Fruit fly (Drosophila melanogaster) whole organism, embryonic: ENCODE results near the gene CG10738.
A peak's percentile ranks its signal among the peaks of the same experiment; 100 is the strongest.

Experiments used
- ATbp ChIP-seq: fragments of 200-800 bp; sonication (Bioruptor generic); optimal IDR thresholded peaks from 2 replicates; lab custom pipeline; 2017; ENCODE audit warnings: missing biosample characterization, mild to moderate bottlenecking, missing genetic modification characterization, missing genetic modification reagents
- Ada2b ChIP-seq: fragments of 200-800 bp; sonication (Bioruptor generic); IDR thresholded peaks from 2 replicates; pipeline ENCODE4 v1.3.6; 2022; ENCODE audit warnings: missing biosample characterization, missing genetic modification characterization
- Bgb ChIP-seq: fragments of 200-800 bp; sonication (Bioruptor generic); IDR thresholded peaks from 2 replicates; pipeline ENCODE4 v1.3.6; 2022; ENCODE audit warnings: missing biosample characterization, missing genetic modification characterization; ENCODE audit not compliant: partially characterized antibody
- CG11247 ChIP-seq: fragments of 200-800 bp; sonication (Bioruptor generic); IDR thresholded peaks from 2 replicates; pipeline ENCODE4 v1.3.6; 2022; ENCODE audit warnings: missing biosample characterization, missing genetic modification characterization
- CG11456 ChIP-seq: fragments of 200-800 bp; sonication (Bioruptor generic); IDR thresholded peaks from 3 replicates; pipeline ENCODE4 v1.3.6; 2022; ENCODE audit warnings: missing biosample characterization, missing genetic modification characterization
- CG12391 ChIP-seq: fragments of 200-800 bp; sonication (Bioruptor generic); optimal IDR thresholded peaks from 3 replicates; lab custom pipeline; 2018; ENCODE audit warnings: missing biosample characterization, mild to moderate bottlenecking, missing genetic modification characterization, moderate library complexity
- CG14710 ChIP-seq: fragments of 200-800 bp; sonication (Bioruptor generic); optimal IDR thresholded peaks from 3 replicates; lab custom pipeline; 2019; ENCODE audit warnings: missing biosample characterization, mild to moderate bottlenecking, missing genetic modification characterization, moderate library complexity
- CG14860 ChIP-seq: fragments of 200-800 bp; sonication (Bioruptor generic); IDR thresholded peaks from 3 replicates; pipeline ENCODE4 v1.3.6; 2022; ENCODE audit warnings: missing biosample characterization, missing genetic modification characterization; ENCODE audit not compliant: partially characterized antibody
- CG16863 ChIP-seq: fragments of 200-800 bp; sonication (Bioruptor generic); optimal IDR thresholded peaks from 3 replicates; lab custom pipeline; 2016; ENCODE audit warnings: missing biosample characterization, missing genetic modification characterization
- CG17912 ChIP-seq: fragments of 200-800 bp; sonication (Bioruptor generic); optimal IDR thresholded peaks from 2 replicates; lab custom pipeline; 2018; ENCODE audit warnings: missing biosample characterization, mild to moderate bottlenecking, missing genetic modification characterization
- CG30431 ChIP-seq: fragments of 200-800 bp; sonication (Bioruptor generic); optimal IDR thresholded peaks from 2 replicates; lab custom pipeline; 2017; ENCODE audit warnings: missing biosample characterization, missing genetic modification characterization
- CG31365 ChIP-seq: fragments of 200-800 bp; sonication (Bioruptor generic); optimal IDR thresholded peaks from 2 replicates; lab custom pipeline; 2018; ENCODE audit warnings: missing biosample characterization, mild to moderate bottlenecking, missing genetic modification characterization
- CG33213 ChIP-seq: fragments of 200-800 bp; sonication (Bioruptor generic); optimal IDR thresholded peaks from 3 replicates; lab custom pipeline; 2016; ENCODE audit warnings: missing biosample characterization, missing genetic modification characterization
- CG4424 ChIP-seq: fragments of 200-800 bp; sonication (Bioruptor generic); optimal IDR thresholded peaks from 3 replicates; lab custom pipeline; 2016; ENCODE audit warnings: missing biosample characterization, missing genetic modification characterization
- CG4854 ChIP-seq: fragments of 200-800 bp; sonication (Bioruptor generic); optimal IDR thresholded peaks from 2 replicates; lab custom pipeline; 2016; ENCODE audit warnings: missing biosample characterization, missing genetic modification characterization, inconsistent platforms
- CG5245 ChIP-seq: fragments of 200-800 bp; sonication (Bioruptor generic); optimal IDR thresholded peaks from 3 replicates; lab custom pipeline; 2016; ENCODE audit warnings: missing biosample characterization, missing genetic modification characterization
- CG6689 ChIP-seq: fragments of 200-800 bp; sonication (Bioruptor generic); IDR thresholded peaks from 2 replicates; pipeline ENCODE4 v1.3.6; 2022; ENCODE audit warnings: missing biosample characterization, missing genetic modification characterization
- CG6765 ChIP-seq: fragments of 200-800 bp; sonication (Bioruptor generic); optimal IDR thresholded peaks from 3 replicates; lab custom pipeline; 2017; ENCODE audit warnings: missing biosample characterization, mild to moderate bottlenecking, missing genetic modification characterization
- CG7839 ChIP-seq: fragments of 200-800 bp; sonication (Bioruptor generic); optimal IDR thresholded peaks from 3 replicates; lab custom pipeline; 2018; ENCODE audit warnings: missing biosample characterization, mild to moderate bottlenecking, missing genetic modification characterization, moderate library complexity
- CG9609 ChIP-seq: fragments of 200-800 bp; sonication (Bioruptor generic); optimal IDR thresholded peaks from 3 replicates; lab custom pipeline; 2016; ENCODE audit warnings: missing biosample characterization, missing genetic modification characterization
- E2f1 ChIP-seq: fragments of 200-800 bp; sonication (Bioruptor generic); IDR thresholded peaks from 2 replicates; pipeline ENCODE4 v1.3.6; 2022; ENCODE audit warnings: missing biosample characterization, missing genetic modification characterization
- H2.0 ChIP-seq: fragments of 200-800 bp; sonication (Bioruptor generic); IDR thresholded peaks from 2 replicates; pipeline ENCODE4 v1.3.6; 2022; ENCODE audit warnings: missing biosample characterization, missing genetic modification characterization
- HHEX ChIP-seq: fragments of 200-800 bp; sonication (Bioruptor generic); optimal IDR thresholded peaks from 3 replicates; lab custom pipeline; 2017; ENCODE audit warnings: missing biosample characterization, mild to moderate bottlenecking, missing genetic modification characterization, missing genetic modification reagents
- HLH54F ChIP-seq: fragments of 200-800 bp; sonication (Bioruptor generic); optimal IDR thresholded peaks from 3 replicates; lab custom pipeline; 2016; ENCODE audit warnings: missing biosample characterization, missing genetic modification characterization
- Hr3 ChIP-seq: fragments of 200-800 bp; sonication (Bioruptor generic); optimal IDR thresholded peaks from 3 replicates; lab custom pipeline; 2016; ENCODE audit warnings: missing biosample characterization, missing genetic modification characterization
- Hsf ChIP-seq: fragments of 200-800 bp; sonication (Bioruptor generic); optimal IDR thresholded peaks from 3 replicates; lab custom pipeline; 2016; ENCODE audit warnings: missing biosample characterization, missing genetic modification characterization
- MBD-R2 ChIP-seq: fragments of 200-800 bp; sonication (Bioruptor generic); IDR thresholded peaks from 2 replicates; pipeline ENCODE4 v1.3.6; 2022; ENCODE audit warnings: missing biosample characterization, missing genetic modification characterization
- MTF-1 ChIP-seq: fragments of 200-800 bp; sonication (Bioruptor generic); optimal IDR thresholded peaks from 2 replicates; lab custom pipeline; 2018; ENCODE audit warnings: missing biosample characterization, mild to moderate bottlenecking, missing genetic modification characterization, borderline replicate concordance
- Max ChIP-seq: fragments of 200-800 bp; sonication (Bioruptor generic); optimal IDR thresholded peaks from 2 replicates; lab custom pipeline; 2016; ENCODE audit warnings: missing biosample characterization, mild to moderate bottlenecking, missing genetic modification characterization
- NFAT ChIP-seq: fragments of 200-800 bp; sonication (Bioruptor generic); IDR thresholded peaks from 2 replicates; pipeline ENCODE4 v1.3.6; 2022; ENCODE audit warnings: missing biosample characterization, missing genetic modification characterization
- Oaz ChIP-seq: fragments of 200-800 bp; sonication (Bioruptor generic); IDR thresholded peaks from 2 replicates; pipeline ENCODE4 v1.3.6; 2022; ENCODE audit warnings: missing biosample characterization, missing genetic modification characterization
- Sox102F ChIP-seq: fragments of 200-800 bp; sonication (Bioruptor generic); optimal IDR thresholded peaks from 2 replicates; lab custom pipeline; 2018; ENCODE audit warnings: missing biosample characterization, mild to moderate bottlenecking, missing genetic modification characterization, moderate library complexity
- Spps ChIP-seq: fragments of 200-800 bp; sonication (Bioruptor generic); optimal IDR thresholded peaks from 2 replicates; lab custom pipeline; 2018; ENCODE audit warnings: missing biosample characterization, mild to moderate bottlenecking, missing genetic modification characterization
- Ssrp ChIP-seq: fragments of 200-800 bp; sonication (Bioruptor generic); optimal IDR thresholded peaks from 2 replicates; lab custom pipeline; 2018; ENCODE audit warnings: missing biosample characterization, mild to moderate bottlenecking, missing genetic modification characterization, moderate library complexity
- Stat92E ChIP-seq, 3 experiments: fragments of >200 bp in 2 of 3; fragments of 200-800 bp in 1 of 3; sonication (Bioruptor generic) in 1 of 3; optimal IDR thresholded peaks; 2 replicates each; lab custom pipeline; 2017 to 2019; ENCODE audit warnings: missing biosample characterization in 3 of 3, missing genetic modification characterization in 3 of 3, mild to moderate bottlenecking in 1 of 3, moderate library complexity in 1 of 3
- Usf ChIP-seq: fragments of 200-800 bp; sonication (Bioruptor generic); optimal IDR thresholded peaks from 2 replicates; lab custom pipeline; 2017; ENCODE audit warnings: missing genotype, missing biosample characterization, missing genetic modification characterization
- Xbp1 ChIP-seq: fragments of 200-800 bp; sonication (Bioruptor generic); optimal IDR thresholded peaks from 3 replicates; lab custom pipeline; 2016; ENCODE audit warnings: missing biosample characterization, mild to moderate bottlenecking, missing genetic modification characterization
- ab ChIP-seq: fragments of 200-800 bp; sonication (Bioruptor generic); optimal IDR thresholded peaks from 2 replicates; lab custom pipeline; 2016; ENCODE audit warnings: missing biosample characterization, missing genetic modification characterization
- ap ChIP-seq: fragments of 200-800 bp; sonication (Bioruptor generic); IDR thresholded peaks from 2 replicates; pipeline ENCODE4 v1.3.6; 2022; ENCODE audit warnings: missing biosample characterization, missing genetic modification characterization
- chif ChIP-seq, 2 experiments: fragments of 200-800 bp; sonication (Bioruptor generic); optimal IDR thresholded peaks; 3 replicates each; lab custom pipeline; 2016; ENCODE audit warnings: missing biosample characterization in 2 of 2, missing genetic modification characterization in 2 of 2
- cwo ChIP-seq: fragments of 200-800 bp; sonication (Bioruptor generic); optimal IDR thresholded peaks from 3 replicates; lab custom pipeline; 2017; ENCODE audit warnings: missing biosample characterization, missing genetic modification characterization, mild to moderate bottlenecking, moderate library complexity, missing genetic modification reagents
- dati ChIP-seq: fragments of 200-800 bp; sonication (Bioruptor generic); IDR thresholded peaks from 2 replicates; pipeline ENCODE4 v1.3.6; 2022; ENCODE audit warnings: missing biosample characterization, missing genetic modification characterization
- dmrt11E ChIP-seq: fragments of 200-800 bp; sonication (Bioruptor generic); optimal IDR thresholded peaks from 3 replicates; lab custom pipeline; 2018; ENCODE audit warnings: missing biosample characterization, mild to moderate bottlenecking, missing genetic modification characterization, moderate library complexity
- eve ChIP-seq, 2 experiments: fragments of >200 bp; optimal IDR thresholded peaks; 2 replicates each; lab custom pipeline; 2017; ENCODE audit warnings: missing biosample characterization in 2 of 2, missing genetic modification characterization in 2 of 2
- eyg ChIP-seq: fragments of 200-800 bp; sonication (Bioruptor generic); optimal IDR thresholded peaks from 3 replicates; lab custom pipeline; 2016; ENCODE audit warnings: missing biosample characterization, missing genetic modification characterization
- h ChIP-seq: fragments of >200 bp; optimal IDR thresholded peaks from 2 replicates; lab custom pipeline; 2017
- kah ChIP-seq: fragments of 200-800 bp; sonication (Bioruptor generic); optimal IDR thresholded peaks from 2 replicates; lab custom pipeline; 2018; ENCODE audit warnings: missing biosample characterization, mild to moderate bottlenecking, missing genetic modification characterization
- ranshi ChIP-seq: fragments of 200-800 bp; sonication (Bioruptor generic); IDR thresholded peaks from 2 replicates; pipeline ENCODE4 v1.3.6; 2022; ENCODE audit warnings: missing biosample characterization, missing genetic modification characterization
- so ChIP-seq: fragments of 200-800 bp; sonication (Bioruptor generic); IDR thresholded peaks from 3 replicates; pipeline ENCODE4 v1.3.6; 2022; ENCODE audit warnings: missing biosample characterization, missing genetic modification characterization

CG10738 gene

DNA sequence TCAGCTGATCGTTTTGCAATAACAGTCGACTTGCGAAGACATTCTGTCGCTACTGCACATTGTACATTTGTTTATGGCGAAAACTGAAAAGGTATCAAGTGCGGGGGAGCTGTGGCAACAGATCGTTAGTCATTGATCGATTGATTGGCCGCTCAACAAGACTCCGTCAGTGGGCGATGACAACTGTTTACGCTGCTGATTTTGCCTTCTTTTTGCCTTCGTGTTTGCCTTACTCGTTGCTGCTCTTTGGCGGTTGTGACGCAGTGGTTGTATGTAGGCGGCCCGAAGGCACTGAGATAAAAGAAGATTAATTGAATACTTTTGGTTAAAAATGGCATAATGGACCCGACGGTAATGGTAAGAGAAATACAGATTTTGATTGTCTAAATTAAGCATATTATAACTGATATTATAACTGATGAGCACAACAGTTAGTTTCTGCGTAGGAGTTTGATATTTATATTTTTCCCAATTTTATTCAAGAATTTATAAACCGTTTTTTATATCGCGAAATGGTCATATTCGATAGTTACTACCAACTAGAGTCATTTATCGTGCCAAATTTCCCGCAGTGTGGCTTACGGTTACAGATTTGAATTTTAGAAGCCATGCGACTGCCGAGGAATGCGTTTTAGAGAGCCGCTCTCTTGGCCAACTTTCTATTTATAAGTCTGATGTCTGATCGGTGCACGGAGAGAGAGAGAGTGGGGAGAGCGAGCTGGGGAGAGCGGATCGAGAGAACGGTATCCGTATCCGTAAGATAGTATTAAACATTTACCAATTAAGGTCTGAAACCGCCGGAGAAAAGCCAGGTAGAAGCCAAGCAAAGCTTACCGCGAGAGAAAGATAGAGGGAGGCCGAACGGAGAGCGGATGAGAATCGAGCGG, 26.2 kb downstream of the CG10738 start (continued):
- peak; percentile 68 for TF ChIP-seq Spps
- TF ChIP-seq CG11247 (GFP tag; lab: Robert Waterston, UW) = peak; percentile 67
- TF ChIP-seq Sox102F (GFP tag; lab: Kevin White, UChicago) = peak; percentile 94
- peak; percentile 74 for TF ChIP-seq Hsf (GFP tag; lab: Kevin White, UChicago)
- TF ChIP-seq dmrt11E (tag; lab: Kevin White, UChicago) = peak; percentile 66
- peak; percentile 68; the same call in 2 of the 3 replicates for TF ChIP-seq so (GFP tag; lab: Robert Waterston, UW)
- TF ChIP-seq CG31365 (tag; lab: Kevin White, UChicago) = peak; percentile 40
- TF ChIP-seq CG6689 (GFP tag; lab: Robert Waterston, UW) = peak; percentile 87
- TF ChIP-seq kah (GFP tag; lab: Kevin White, UChicago) = peak; percentile 80
- no peak for TF ChIP-seq Stat92E (GFP tag; optimal IDR thresholded peaks at IDR 0.05; lab: Kevin White, UChicago)
- peak; percentile 93 for TF ChIP-seq CG7839 (tag; lab: Kevin White, UChicago)
- peak; percentile 78 for TF ChIP-seq CG30431 (GFP tag; lab: Kevin White, UChicago)
- TF ChIP-seq CG16863 (GFP tag; lab: Kevin White, UChicago) = peak; percentile 69
- peak; percentile 90 for TF ChIP-seq Usf (GFP tag; lab: Kevin White, UChicago)
- peak; percentile 55 for TF ChIP-seq MTF-1 (GFP tag; lab: Kevin White, UChicago)
- TF ChIP-seq CG14860 (GFP tag; lab: Robert Waterston, UW) = no peak
- no peak for TF ChIP-seq Bgb (GFP tag; lab: Robert Waterston, UW)
- peak; percentile 78 for TF ChIP-seq CG5245 (GFP tag; lab: Kevin White, UChicago)
- TF ChIP-seq Xbp1 (GFP tag; lab: Kevin White, UChicago) = peak; percentile 90
- peak; percentile 90 for TF ChIP-seq HHEX (GFP tag; lab: Kevin White, UChicago)
- peak; percentile 65 for TF ChIP-seq CG33213 (GFP tag; lab: Kevin White, UChicago)
- TF ChIP-seq CG11456 (GFP tag; lab: Robert Waterston, UW) = peak; percentile 70; the same call in 2 of the 3 replicates
- peak; percentile 55 for TF ChIP-seq Oaz (GFP tag; lab: Robert Waterston, UW)
- TF ChIP-seq CG6765 (GFP tag; lab: Kevin White, UChicago) = peak; percentile 65
- peak; percentile 79 for TF ChIP-seq CG4854 (GFP tag; lab: Kevin White, UChicago)
- peak; percentile 92 for TF ChIP-seq CG12391 (tag; lab: Kevin White, UChicago)
- TF ChIP-seq ranshi (GFP tag; lab: Robert Waterston, UW) = peak; percentile 83
- peak; percentile 39; the same call in 1 of the 2 replicates for TF ChIP-seq dati (GFP tag; lab: Robert Waterston, UW)
- peak; percentile 57 for TF ChIP-seq CG17912 (GFP tag; lab: Kevin White, UChicago)
- peak; percentile 88 for TF ChIP-seq Hr3 (GFP tag; lab: Kevin White, UChicago)
- TF ChIP-seq cwo (GFP tag; lab: Kevin White, UChicago) = peak; percentile 88
- peak; percentile 84 for TF ChIP-seq Ada2b
- TF ChIP-seq HLH54F (GFP tag; lab: Kevin White, UChicago) = peak; percentile 70
- peak; percentile 77 for TF ChIP-seq NFAT (GFP tag; lab: Robert Waterston, UW)
- peak; percentile 90 for TF ChIP-seq Max (GFP tag; lab: Kevin White, UChicago)
- peak; percentile 79 for TF ChIP-seq H2.0 (GFP tag; lab: Robert Waterston, UW)
- TF ChIP-seq E2f1 (GFP tag; lab: Robert Waterston, UW) = peak; percentile 81
- peak; percentile 56 for TF ChIP-seq CG9609 (GFP tag; lab: Kevin White, UChicago)
- peak; percentile 66 for TF ChIP-seq ap (GFP tag; lab: Robert Waterston, UW)
- no peak for TF ChIP-seq eve (GFP tag; optimal IDR thresholded peaks at IDR 0.05; lab: Kevin White, UChicago)
- no peak for TF ChIP-seq eyg (GFP tag; lab: Kevin White, UChicago)
- peak; percentile 91 for TF ChIP-seq ATbp
- TF ChIP-seq Ssrp = peak; percentile 90
- peak; percentile 91 for TF ChIP-seq CG4424 (GFP tag; lab: Kevin White, UChicago)
- TF ChIP-seq CG14710 = peak; percentile 86
- TF ChIP-seq chif (GFP tag; optimal IDR thresholded peaks at IDR 0.05; lab: Kevin White, UChicago) = peak; percentile 56 to 66
- TF ChIP-seq MBD-R2 = peak; percentile 54
- no peak for TF ChIP-seq ab
- TF ChIP-seq h = no peak
